Fruit fly (Drosophila melanogaster) whole organism, adult: Measurements from ENCODE around the gene Smvt.

Source experiments
- CG11617 ChIP-seq: fragments of 200-800 bp; sonication (Bioruptor generic); optimal IDR thresholded peaks from 2 replicates; lab custom pipeline; 2017; ENCODE audit warnings: mild to moderate bottlenecking, missing biosample characterization, missing genetic modification reagents, missing genetic modification characterization
- CG33017 ChIP-seq: fragments of 200-800 bp; sonication (Bioruptor generic); optimal IDR thresholded peaks from 2 replicates; lab custom pipeline; 2018; ENCODE audit warnings: missing biosample characterization, mild to moderate bottlenecking, missing genetic modification characterization, moderate library complexity
- CG5204 ChIP-seq: fragments of 200-800 bp; sonication (Bioruptor generic); optimal IDR thresholded peaks from 2 replicates; lab custom pipeline; 2016; ENCODE audit warnings: missing biosample characterization, missing genetic modification characterization
- CG7045 ChIP-seq: fragments of 200-800 bp; sonication (Bioruptor generic); optimal IDR thresholded peaks from 2 replicates; lab custom pipeline; 2017; ENCODE audit warnings: missing biosample characterization, mild to moderate bottlenecking, missing genetic modification characterization
- CG7101 ChIP-seq: fragments of 200-800 bp; sonication (Bioruptor generic); optimal IDR thresholded peaks from 2 replicates; lab custom pipeline; 2018; ENCODE audit warnings: missing biosample characterization, mild to moderate bottlenecking, missing genetic modification characterization, moderate library complexity
- Crg-1 ChIP-seq: fragments of 200-800 bp; sonication (Bioruptor generic); optimal IDR thresholded peaks from 2 replicates; lab custom pipeline; 2016; ENCODE audit warnings: missing biosample characterization, missing genetic modification characterization
- Hr96 ChIP-seq: fragments of 200-800 bp; sonication (Bioruptor generic); optimal IDR thresholded peaks from 2 replicates; lab custom pipeline; 2016; ENCODE audit warnings: missing biosample characterization, missing genetic modification characterization
- bab1 ChIP-seq: fragments of 200-800 bp; sonication (Bioruptor generic); optimal IDR thresholded peaks from 3 replicates; lab custom pipeline; 2019; ENCODE audit warnings: missing biosample characterization, mild to moderate bottlenecking, missing genetic modification characterization, moderate library complexity
- ovo ChIP-seq: fragments of 200-800 bp; sonication (Bioruptor generic); optimal IDR thresholded peaks from 2 replicates; lab custom pipeline; 2016; ENCODE audit warnings: missing biosample characterization, missing genetic modification characterization
- toe ChIP-seq: fragments of 200-800 bp; sonication (Bioruptor generic); optimal IDR thresholded peaks from 2 replicates; lab custom pipeline; 2016; ENCODE audit warnings: missing biosample characterization, missing genetic modification characterization

DNA sequence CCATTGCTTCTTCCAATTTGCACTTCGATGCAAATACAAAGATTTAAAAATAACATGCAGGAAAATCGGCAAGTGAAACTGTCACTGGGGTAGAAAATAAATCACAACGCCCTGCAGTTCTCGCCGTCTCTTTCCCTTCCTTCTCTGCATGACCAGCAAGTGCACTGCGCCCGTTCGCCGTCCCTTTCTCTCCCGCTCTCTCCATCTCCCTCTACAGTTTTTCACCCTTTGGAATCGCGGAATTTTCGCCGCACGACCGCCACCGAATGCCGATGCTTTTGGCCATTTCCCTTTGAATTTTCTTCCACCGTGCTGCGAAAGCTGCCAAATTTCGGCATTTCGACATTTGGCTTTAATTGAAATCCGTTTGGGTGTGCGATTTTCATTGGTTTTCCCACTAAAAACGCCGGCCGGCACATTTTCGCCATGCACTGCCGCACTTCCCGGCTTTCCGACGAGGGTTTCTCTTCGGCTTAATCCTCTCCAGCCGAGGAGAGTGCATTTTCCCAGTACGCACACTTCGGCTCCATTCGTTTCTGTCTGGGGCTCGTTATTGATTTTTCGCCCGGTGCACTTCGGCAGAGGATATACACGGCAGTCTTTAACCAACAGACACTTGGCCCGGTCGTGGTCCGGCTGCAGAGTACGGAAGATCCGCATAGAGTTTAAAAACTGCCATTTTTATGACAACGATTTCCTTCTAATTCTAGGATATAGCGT is 22.2 kb downstream of the Smvt start:
- TF ChIP-seq Hr96 (GFP tag; lab: Kevin White, UChicago) (no peak), CG5204 (no peak), ovo (GFP tag; lab: Kevin White, UChicago) (no peak), Crg-1 (GFP tag; lab: Kevin White, UChicago) (no peak), CG11617 (GFP tag; lab: Kevin White, UChicago) (no peak), CG7101 (tag; lab: Kevin White, UChicago) (no peak), toe (GFP tag; lab: Kevin White, UChicago) (no peak), CG7045 (GFP tag; lab: Kevin White, UChicago) (no peak), CG33017 (tag; lab: Kevin White, UChicago) (no peak), bab1 (GFP tag; lab: Kevin White, UChicago) (no peak)
